Worm (Caenorhabditis elegans): Measurements from ENCODE around the gene srx-113.

DNA sequence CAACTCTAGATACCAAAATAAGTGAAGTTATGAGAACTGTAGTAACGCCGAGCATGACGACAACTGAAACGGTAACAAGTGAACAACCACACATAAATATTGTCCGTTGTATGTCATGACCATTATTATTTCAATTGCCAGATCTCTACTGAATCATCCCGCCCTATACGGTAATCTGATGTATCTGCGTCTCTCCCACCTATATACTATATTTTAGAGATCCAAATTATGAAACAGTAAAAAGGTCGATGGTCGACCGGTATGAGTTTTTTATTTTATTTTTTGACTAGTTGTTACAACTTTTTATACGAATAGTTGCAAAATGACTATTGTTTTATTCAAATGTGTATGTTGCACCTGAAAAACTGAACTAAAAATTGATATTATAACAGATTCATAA, 41.3 kb downstream of the srx-113 start, which contains the start of gene ttr-43:
- TF ChIP-seq ama-1 (optimal IDR thresholded peaks at IDR 0.05) (no peak), peb-1 (tag; optimal IDR thresholded peaks at IDR 0.05) (no peak), fos-1 (tag; optimal IDR thresholded peaks at IDR 0.05) (no peak), snpc-4 (tag; optimal IDR thresholded peaks at IDR 0.05) (no peak), nhr-10 (tag; optimal IDR thresholded peaks at IDR 0.05) (no peak)
